Worm (Caenorhabditis elegans): ENCODE measurements around the gene grsp-1.

grsp-1 gene

ce11 chrV:19643903-19644302, 34.6 kb downstream of the grsp-1 start, which contains the start of the genes Y43F8C.7 and mrps-28:
Gene Y43F8C.7, minus strand, starts transcription at chrV:19644030.
Gene mrps-28, plus strand, starts transcription at chrV:19644239.
- TF ChIP-seq Y55F3AM.14 (GFP tag; optimal IDR thresholded peaks at IDR 0.05) (no peak), unc-55 (GFP tag; optimal IDR thresholded peaks at IDR 0.05) (peak; percentile 62), nhr-23 (tag; optimal IDR thresholded peaks at IDR 0.05) (no peak), ceh-16 (tag; optimal IDR thresholded peaks at IDR 0.05) (no peak), nhr-6 (tag; optimal IDR thresholded peaks at IDR 0.05) (no peak), nhr-12 (tag; optimal IDR thresholded peaks at IDR 0.05) (no peak), aly-2 (tag; optimal IDR thresholded peaks at IDR 0.05) (no peak), alr-1 (tag; optimal IDR thresholded peaks at IDR 0.05) (no peak), ztf-11 (tag; optimal IDR thresholded peaks at IDR 0.05) (no peak), crh-2 (tag; optimal IDR thresholded peaks at IDR 0.05) (peak; percentile 34), dmd-4 (tag; optimal IDR thresholded peaks at IDR 0.05) (no peak), sma-9 (GFP tag; optimal IDR thresholded peaks at IDR 0.05) (no peak), sma-9 (tag; optimal IDR thresholded peaks at IDR 0.05) (no peak), unc-62 (GFP tag; optimal IDR thresholded peaks at IDR 0.05) (no peak), ztf-1 (GFP tag; conservative IDR thresholded peaks at IDR 0.05) (no peak), nhr-21 (tag; optimal IDR thresholded peaks at IDR 0.05) (no peak), zag-1 (tag; optimal IDR thresholded peaks at IDR 0.05) (peak; percentile 18), nhr-10 (tag; optimal IDR thresholded peaks at IDR 0.05) (no peak), ztf-4 (tag; optimal IDR thresholded peaks at IDR 0.05) (no peak), blmp-1 (tag; optimal IDR thresholded peaks at IDR 0.05; ENCODE audit: insufficient read depth) (no peak), ceh-82 (tag; optimal IDR thresholded peaks at IDR 0.05) (no peak), peb-1 (tag; optimal IDR thresholded peaks at IDR 0.05) (no peak), lin-11 (tag; optimal IDR thresholded peaks at IDR 0.05) (peak; percentile 8), nhr-129 (tag; optimal IDR thresholded peaks at IDR 0.05) (peak; percentile 45), sma-3 (GFP tag; optimal IDR thresholded peaks at IDR 0.05) (no peak), lsy-2 (tag; optimal IDR thresholded peaks at IDR 0.05) (peak; percentile 94 to 98), C34F6.9 (tag; optimal IDR thresholded peaks at IDR 0.05) (peak; percentile 71), snpc-4 (tag; optimal IDR thresholded peaks at IDR 0.05) (no peak), lin-13 (GFP tag; optimal IDR thresholded peaks at IDR 0.05) (peak; percentile 50), nhr-77 (tag; optimal IDR thresholded peaks at IDR 0.05) (no peak), nhr-11 (tag; optimal IDR thresholded peaks at IDR 0.05) (no peak), gmeb-1 (tag; optimal IDR thresholded peaks at IDR 0.05) (peak; percentile 5), skn-1 (tag; optimal IDR thresholded peaks at IDR 0.05) (no peak), mdl-1 (tag; optimal IDR thresholded peaks at IDR 0.05) (no peak)

- no peak for TF ChIP-seq C34F6.9 (tag; optimal IDR thresholded peaks at IDR 0.05)
- TF ChIP-seq nhr-25 (tag; optimal IDR thresholded peaks at IDR 0.05): no peak
- TF ChIP-seq ceh-16 (tag; optimal IDR thresholded peaks at IDR 0.05): no peak
- TF ChIP-seq nhr-10 (tag; optimal IDR thresholded peaks at IDR 0.05): no peak
- TF ChIP-seq nhr-6 (tag; optimal IDR thresholded peaks at IDR 0.05): no peak
- TF ChIP-seq unc-39 (tag; optimal IDR thresholded peaks at IDR 0.05): no peak
- TF ChIP-seq zag-1 (tag; optimal IDR thresholded peaks at IDR 0.05): no peak
Measured at ce11 chrV:19645572-19646155, 36.4 kb downstream of the grsp-1 start, which contains the start of gene Y43F8C.9. Gene Y43F8C.9, plus strand, starts transcription at chrV:19646105.

ce11 chrV:19655151-19655550, 45.9 kb downstream of the grsp-1 start, which contains the start of gene dmd-3:
Gene dmd-3, minus strand, starts transcription at chrV:19655251.
- no peak for TF ChIP-seq ztf-4 (tag; optimal IDR thresholded peaks at IDR 0.05)
- TF ChIP-seq crh-2 (tag; optimal IDR thresholded peaks at IDR 0.05): no peak
- TF ChIP-seq lin-39 (tag; optimal IDR thresholded peaks at IDR 0.05): no peak
- TF ChIP-seq skn-1 (tag; optimal IDR thresholded peaks at IDR 0.05): no peak

Data from whole organism, L2 larva.